Worm (Caenorhabditis elegans) whole organism, young adult: ENCODE measurements around the gene F46G11.2.

Experiments
- B0019.2 ChIP-seq: fragments of 200-800 bp; sonication (Bioruptor generic); conservative IDR thresholded peaks from 2 replicates; pipeline ENCODE4 v1.3.6; 2022; ENCODE audit warnings: missing genetic modification reagents, missing genetic modification characterization, missing compliant biosample characterization
- B0261.1 ChIP-seq: sonication (generic microtip); optimal IDR thresholded peaks from 2 replicates; lab custom pipeline; 2016; ENCODE audit warnings: mild to moderate bottlenecking, missing genetic modification characterization, moderate library complexity, missing compliant biosample characterization
- C06A6.2 ChIP-seq: fragments of 200-800 bp; sonication (Bioruptor generic); conservative IDR thresholded peaks from 2 replicates; pipeline ENCODE4 v1.3.6; 2022; ENCODE audit warnings: missing genetic modification characterization, missing compliant biosample characterization
- F37B4.10 ChIP-seq: fragments of 200-800 bp; sonication (Bioruptor generic); IDR thresholded peaks from 2 replicates; pipeline ENCODE4 v1.3.6; 2022; ENCODE audit warnings: missing genetic modification characterization, missing compliant biosample characterization
- F52B5.7 ChIP-seq: sonication (generic microtip); optimal IDR thresholded peaks from 2 replicates; lab custom pipeline; 2016; ENCODE audit warnings: mild to moderate bottlenecking, missing genetic modification characterization, missing compliant biosample characterization
- K11D2.4 ChIP-seq: fragments of 200-800 bp; sonication (Bioruptor generic); IDR thresholded peaks from 2 replicates; pipeline ENCODE4 v1.3.6; 2022; ENCODE audit warnings: missing genetic modification reagents, missing genetic modification characterization, missing compliant biosample characterization
- K12H6.12 ChIP-seq: fragments of 200-800 bp; sonication (Bioruptor generic); optimal IDR thresholded peaks from 2 replicates; lab custom pipeline; 2018; ENCODE audit warnings: mild to moderate bottlenecking, missing genetic modification characterization, missing compliant biosample characterization
- T07F8.4 ChIP-seq: sonication (generic microtip); optimal IDR thresholded peaks from 2 replicates; lab custom pipeline; 2016; ENCODE audit warnings: mild to moderate bottlenecking, missing genetic modification characterization, moderate library complexity, missing compliant biosample characterization
- Y53F4B.3 ChIP-seq: fragments of 200-800 bp; sonication (Bioruptor generic); IDR thresholded peaks from 2 replicates; pipeline ENCODE4 v1.3.6; 2022; ENCODE audit warnings: missing genetic modification reagents, missing genetic modification characterization, missing compliant biosample characterization
- attf-5 ChIP-seq: fragments of 200-800 bp; sonication (Bioruptor generic); optimal IDR thresholded peaks from 2 replicates; lab custom pipeline; 2018; ENCODE audit warnings: mild to moderate bottlenecking, missing genetic modification characterization, missing compliant biosample characterization
- bed-1 ChIP-seq: fragments of 200-800 bp; sonication (Bioruptor generic); IDR thresholded peaks from 2 replicates; pipeline ENCODE4 v1.3.6; 2022; ENCODE audit warnings: missing genetic modification reagents, missing genetic modification characterization, missing compliant biosample characterization
- bed-2 ChIP-seq: fragments of 200-800 bp; sonication (Bioruptor generic); IDR thresholded peaks from 2 replicates; pipeline ENCODE4 v1.3.6; 2022; ENCODE audit warnings: missing genetic modification reagents, missing genetic modification characterization, missing compliant biosample characterization
- ccch-3 ChIP-seq: fragments of 200-800 bp; sonication (Bioruptor generic); optimal IDR thresholded peaks from 2 replicates; lab custom pipeline; 2018; ENCODE audit warnings: mild to moderate bottlenecking, missing genetic modification characterization, missing compliant biosample characterization
- cebp-2 ChIP-seq: fragments of 200-800 bp; sonication (Bioruptor generic); IDR thresholded peaks from 2 replicates; pipeline ENCODE4 v1.3.6; 2022; ENCODE audit warnings: missing genetic modification characterization, missing compliant biosample characterization
- ceh-100 ChIP-seq: fragments of 200-800 bp; sonication (Bioruptor generic); IDR thresholded peaks from 2 replicates; pipeline ENCODE4 v1.3.6; 2022; ENCODE audit warnings: missing genetic modification reagents, missing genetic modification characterization, missing compliant biosample characterization
- ceh-91 ChIP-seq: fragments of 200-800 bp; sonication (Bioruptor generic); IDR thresholded peaks from 2 replicates; pipeline ENCODE4 v1.3.6; 2022; ENCODE audit warnings: missing genetic modification reagents, missing genetic modification characterization, missing compliant biosample characterization
- dox-1 ChIP-seq: fragments of 200-800 bp; sonication (Bioruptor generic); IDR thresholded peaks from 2 replicates; pipeline ENCODE4 v1.3.6; 2022; ENCODE audit warnings: missing genetic modification reagents, missing genetic modification characterization, missing compliant biosample characterization
- dpl-1 ChIP-seq: fragments of 150-350 bp; optimal IDR thresholded peaks from 2 replicates; lab custom pipeline; 2014; ENCODE audit warnings: missing biosample characterization, missing genetic modification reagents, missing genetic modification characterization
- hrde-1 ChIP-seq: sonication (generic microtip); optimal IDR thresholded peaks from 2 replicates; lab custom pipeline; 2016; ENCODE audit warnings: missing genetic modification characterization, mild to moderate bottlenecking, missing compliant biosample characterization, moderate library complexity, missing genotype, missing genetic modification reagents, borderline replicate concordance
- hsf-1 ChIP-seq: fragments of 200-800 bp; sonication (Bioruptor generic); IDR thresholded peaks from 2 replicates; pipeline ENCODE4 v1.3.6; 2022; ENCODE audit warnings: missing genetic modification reagents, missing genetic modification characterization, missing compliant biosample characterization
- lin-26 ChIP-seq: fragments of 200-800 bp; sonication (Bioruptor generic); IDR thresholded peaks from 2 replicates; pipeline ENCODE4 v1.3.6; 2022; ENCODE audit warnings: missing genetic modification reagents, missing genetic modification characterization, missing compliant biosample characterization
- lin-40 ChIP-seq: sonication (generic microtip); optimal IDR thresholded peaks from 2 replicates; lab custom pipeline; 2016; ENCODE audit warnings: missing genetic modification characterization, mild to moderate bottlenecking, missing compliant biosample characterization, missing genotype, missing genetic modification reagents
- lsl-1 ChIP-seq: fragments of 200-800 bp; sonication (Bioruptor generic); optimal IDR thresholded peaks from 2 replicates; lab custom pipeline; 2018; ENCODE audit warnings: mild to moderate bottlenecking, missing genetic modification characterization, moderate library complexity, missing compliant biosample characterization
- lsy-27 ChIP-seq: sonication (generic microtip); optimal IDR thresholded peaks from 2 replicates; lab custom pipeline; 2017; ENCODE audit warnings: missing genetic modification characterization, mild to moderate bottlenecking, missing compliant biosample characterization, antibody characterized with exemption, missing genotype, borderline replicate concordance; ENCODE audit not compliant: insufficient read depth
- madf-3 ChIP-seq: fragments of 200-800 bp; sonication (Bioruptor generic); IDR thresholded peaks from 2 replicates; pipeline ENCODE4 v1.3.6; 2022; ENCODE audit warnings: missing genetic modification reagents, missing genetic modification characterization, missing compliant biosample characterization
- madf-6 ChIP-seq: fragments of 200-800 bp; sonication (Bioruptor generic); IDR thresholded peaks from 2 replicates; pipeline ENCODE4 v1.3.6; 2022; ENCODE audit warnings: missing genetic modification reagents, missing genetic modification characterization, missing compliant biosample characterization
- madf-8 ChIP-seq: fragments of 200-800 bp; sonication (Bioruptor generic); conservative IDR thresholded peaks from 2 replicates; pipeline ENCODE4 v1.3.6; 2022; ENCODE audit warnings: missing genetic modification reagents, missing genetic modification characterization, missing compliant biosample characterization
- mes-4 ChIP-seq: sonication (generic microtip); optimal IDR thresholded peaks from 2 replicates; lab custom pipeline; 2016; ENCODE audit warnings: missing genotype, missing genetic modification characterization, missing compliant biosample characterization
- mxl-1 ChIP-seq: sonication (generic microtip); optimal IDR thresholded peaks from 2 replicates; lab custom pipeline; 2016; ENCODE audit warnings: missing genetic modification characterization, missing compliant biosample characterization
- nfya-2 ChIP-seq: fragments of 200-800 bp; sonication (Bioruptor generic); IDR thresholded peaks from 2 replicates; pipeline ENCODE4 v1.3.6; 2022; ENCODE audit warnings: missing genetic modification reagents, missing genetic modification characterization, missing compliant biosample characterization
- nhr-179 ChIP-seq: sonication (generic microtip); optimal IDR thresholded peaks from 2 replicates; lab custom pipeline; 2016; ENCODE audit warnings: mild to moderate bottlenecking, missing genetic modification characterization, missing compliant biosample characterization
- nhr-27 ChIP-seq: fragments of 200-800 bp; sonication (Bioruptor generic); optimal IDR thresholded peaks from 2 replicates; lab custom pipeline; 2018; ENCODE audit warnings: mild to moderate bottlenecking, missing genetic modification characterization, moderate library complexity, missing compliant biosample characterization
- nhr-80 ChIP-seq: sonication (generic microtip); optimal IDR thresholded peaks from 2 replicates; lab custom pipeline; 2016; ENCODE audit warnings: missing genetic modification characterization, missing compliant biosample characterization
- nhr-90 ChIP-seq: sonication (generic microtip); optimal IDR thresholded peaks from 2 replicates; lab custom pipeline; 2016; ENCODE audit warnings: missing genotype, mild to moderate bottlenecking, missing genetic modification characterization, missing compliant biosample characterization
- sdz-38 ChIP-seq: sonication (generic microtip); optimal IDR thresholded peaks from 2 replicates; lab custom pipeline; 2016; ENCODE audit warnings: missing genotype, missing genetic modification characterization, missing compliant biosample characterization
- snpc-1.1 ChIP-seq: sonication (generic microtip); optimal IDR thresholded peaks from 2 replicates; lab custom pipeline; 2017; ENCODE audit warnings: missing genetic modification characterization, mild to moderate bottlenecking, missing compliant biosample characterization, antibody characterized with exemption, moderate library complexity, missing genotype, missing genetic modification reagents; ENCODE audit not compliant: insufficient read depth
- snpc-4 ChIP-seq, 5 experiments: fragments of 150-350 bp in 1 of 5; sonication (generic microtip) in 4 of 5; optimal IDR thresholded peaks; 2 replicates each; lab custom pipeline; 2014 to 2018; ENCODE audit warnings: missing genetic modification characterization in 5 of 5, missing biosample characterization in 3 of 5, antibody characterized with exemption in 2 of 5, mild to moderate bottlenecking in 2 of 5, missing compliant biosample characterization in 2 of 5, missing genotype in 2 of 5, moderate library complexity in 2 of 5, missing genetic modification reagents in 1 of 5
- somi-1 ChIP-seq: fragments of 200-800 bp; sonication (Bioruptor generic); optimal IDR thresholded peaks from 2 replicates; lab custom pipeline; 2018; ENCODE audit warnings: mild to moderate bottlenecking, missing genetic modification characterization, missing compliant biosample characterization
- ztf-18 ChIP-seq: sonication (generic microtip); optimal IDR thresholded peaks from 2 replicates; lab custom pipeline; 2016; ENCODE audit warnings: missing genotype, mild to moderate bottlenecking, missing genetic modification characterization, missing compliant biosample characterization
- ztf-22 ChIP-seq: fragments of 200-800 bp; sonication (Bioruptor generic); optimal IDR thresholded peaks from 2 replicates; lab custom pipeline; 2018; ENCODE audit warnings: mild to moderate bottlenecking, missing genetic modification characterization, moderate library complexity, missing compliant biosample characterization
- ztf-28 ChIP-seq: fragments of 200-800 bp; sonication (Bioruptor generic); IDR thresholded peaks from 2 replicates; pipeline ENCODE4 v1.3.6; 2022; ENCODE audit warnings: missing genetic modification reagents, missing genetic modification characterization, missing compliant biosample characterization
- ztf-3 ChIP-seq: fragments of 200-800 bp; sonication (Bioruptor generic); optimal IDR thresholded peaks from 2 replicates; lab custom pipeline; 2018; ENCODE audit warnings: mild to moderate bottlenecking, missing genetic modification characterization, missing compliant biosample characterization
- ztf-6 ChIP-seq: fragments of 200-800 bp; sonication (Bioruptor generic); IDR thresholded peaks from 2 replicates; pipeline ENCODE4 v1.3.6; 2022; ENCODE audit warnings: missing genetic modification reagents, missing genetic modification characterization, missing compliant biosample characterization

F46G11.2 gene

DNA sequence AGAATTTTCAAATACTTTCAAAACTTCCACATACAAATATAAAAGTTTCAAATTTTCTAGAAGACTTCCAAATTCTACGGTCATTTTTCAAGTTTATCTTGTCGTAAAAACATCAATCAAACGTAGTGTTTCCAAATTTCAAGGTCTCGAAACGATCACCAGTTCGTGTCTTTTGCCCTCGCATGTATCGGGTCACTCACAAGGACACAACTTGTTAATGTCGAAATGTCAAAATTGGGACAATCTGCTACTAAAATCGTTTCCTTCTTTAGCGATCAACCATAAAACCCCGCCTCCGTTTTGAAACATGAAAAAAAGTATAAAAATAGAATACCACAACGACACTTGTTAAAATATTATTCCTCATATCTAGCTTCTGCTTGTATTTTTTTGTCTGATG, 15.5 kb downstream of the F46G11.2 start:
- TF ChIP-seq nhr-90 (tag; lab: Kevin White, UChicago) (no peak), ztf-22 (GFP tag; lab: Kevin White, UChicago) (no peak), ztf-6 (GFP tag; lab: Robert Waterston, UW) (no peak), F52B5.7 (tag; lab: Kevin White, UChicago) (no peak), T07F8.4 (tag; lab: Kevin White, UChicago) (no peak), lin-26 (no peak), K12H6.12 (no peak), ztf-28 (no peak), nhr-179 (tag; lab: Kevin White, UChicago) (no peak), bed-1 (no peak), ceh-91 (no peak), somi-1 (GFP tag; lab: Kevin White, UChicago) (no peak), F37B4.10 (GFP tag; lab: Robert Waterston, UW) (no peak), hrde-1 (no peak), cebp-2 (GFP tag; lab: Robert Waterston, UW) (no peak)

DNA sequence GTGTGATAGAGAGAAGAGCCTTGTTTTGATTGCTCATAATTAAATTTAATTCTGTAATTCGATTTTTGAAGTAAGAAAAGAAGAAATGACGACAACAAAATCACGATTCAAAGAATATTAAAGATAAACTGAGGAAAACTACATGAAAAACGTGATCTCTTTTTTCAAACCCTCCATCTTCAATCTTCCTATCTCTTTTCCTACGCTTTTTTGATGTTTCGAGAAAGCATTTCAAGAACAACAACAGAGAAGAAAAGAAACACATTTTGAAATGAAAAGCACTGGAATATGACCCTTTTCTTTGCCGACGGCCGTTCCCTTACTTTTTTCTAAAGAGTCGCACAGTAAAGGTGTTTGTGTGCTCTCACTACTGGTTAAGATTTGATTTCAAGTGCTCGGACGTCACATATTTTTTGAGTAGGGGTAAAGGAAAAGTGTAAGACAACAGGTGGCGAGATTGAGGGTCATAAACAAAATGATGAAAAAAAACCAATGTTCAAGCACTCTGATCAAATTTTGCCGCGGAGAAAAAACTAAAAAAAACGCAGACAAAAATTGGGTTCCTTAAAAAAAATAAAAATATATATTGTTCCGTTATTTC, 18.0 kb downstream of the F46G11.2 start, which contains the start of gene F13D11.3:
TSS of gene F13D11.3 (minus strand) at position 51 of the 601 bp plus-strand sequence.
- TF ChIP-seq hsf-1 (GFP tag; lab: Robert Waterston, UW) (no peak), nhr-80 (tag; lab: Kevin White, UChicago) (no peak), lsl-1 (GFP tag; lab: Kevin White, UChicago) (no peak), hrde-1 (no peak), dox-1 (GFP tag; lab: Robert Waterston, UW) (no peak), ztf-18 (tag; lab: Kevin White, UChicago) (no peak), mes-4 (tag; lab: Kevin White, UChicago) (no peak), madf-6 (GFP tag; lab: Robert Waterston, UW) (no peak), madf-3 (no peak), B0019.2 (GFP tag; lab: Robert Waterston, UW) (no peak), snpc-4 (GFP tag; optimal IDR thresholded peaks at IDR 0.05; lab: Kevin White, UChicago) (no peak), snpc-4 (tag; optimal IDR thresholded peaks at IDR 0.05; lab: Kevin White, UChicago) (no peak), K11D2.4 (GFP tag; lab: Robert Waterston, UW) (no peak)

DNA sequence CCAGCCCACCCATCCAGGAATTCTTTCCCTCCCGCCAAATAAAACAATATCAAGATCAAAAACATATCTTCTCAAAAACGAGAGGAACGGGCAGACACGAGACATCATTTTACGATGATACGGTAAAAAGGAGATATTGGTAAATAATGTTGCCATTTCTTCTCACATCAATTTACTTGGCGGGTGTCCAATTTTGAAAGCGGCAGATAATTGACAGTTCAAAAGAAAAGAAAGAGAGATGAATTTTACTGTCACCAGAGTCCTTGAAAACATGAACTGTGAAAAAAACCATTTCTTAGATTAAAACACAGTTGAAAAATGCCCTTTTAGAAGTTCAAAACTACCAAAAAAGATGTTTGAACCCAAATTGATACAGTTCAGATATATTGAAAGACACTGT, 22.7 kb downstream of the F46G11.2 start:
- no peak for TF ChIP-seq sdz-38
- TF ChIP-seq cebp-2 (GFP tag; lab: Robert Waterston, UW): no peak
- TF ChIP-seq lsy-27 (tag; lab: Kevin White, UChicago): no peak
- TF ChIP-seq mxl-1 (tag; lab: Kevin White, UChicago): no peak
- TF ChIP-seq dpl-1 (GFP tag; lab: Kevin White, UChicago): no peak

DNA sequence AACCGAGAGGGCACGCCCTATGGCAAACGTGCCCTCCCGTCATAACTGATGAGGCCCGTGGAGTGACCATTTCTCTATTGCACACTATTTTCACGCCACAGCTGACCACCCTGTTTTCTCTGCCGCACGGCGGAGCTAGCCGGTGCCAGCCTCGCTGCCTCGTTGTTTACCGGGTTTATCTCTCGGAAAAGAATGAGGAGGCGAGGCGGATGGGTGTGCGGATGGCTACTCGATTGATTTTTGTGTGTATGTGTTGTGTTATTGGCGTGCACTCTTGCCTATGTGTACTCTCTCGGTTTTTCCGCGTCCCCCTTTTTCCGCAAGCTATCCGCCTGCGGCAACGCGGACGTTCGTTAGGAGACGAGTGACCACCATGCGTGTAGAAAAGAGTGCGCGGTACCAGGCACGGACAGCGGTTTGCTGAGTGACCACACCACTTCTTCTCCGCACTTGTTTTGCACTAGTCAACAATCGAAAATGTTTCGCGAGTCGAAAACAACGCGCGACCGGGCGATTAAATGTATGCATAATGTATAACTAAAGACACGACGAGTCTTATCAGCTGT, 24.1 kb downstream of the F46G11.2 start:
- TF ChIP-seq bed-2 (GFP tag; lab: Robert Waterston, UW) (no peak), B0261.1 (tag; lab: Kevin White, UChicago) (no peak), lin-40 (peak; percentile 17), nhr-27 (tag; lab: Kevin White, UChicago) (no peak), ceh-100 (no peak), snpc-1.1 (tag; lab: Kevin White, UChicago) (no peak), bed-1 (no peak), attf-5 (peak; percentile 8), ztf-3 (GFP tag; lab: Kevin White, UChicago) (no peak), nfya-2 (GFP tag; lab: Robert Waterston, UW) (no peak), snpc-4 (GFP tag; optimal IDR thresholded peaks at IDR 0.05; lab: Kevin White, UChicago) (no peak), snpc-4 (tag; optimal IDR thresholded peaks at IDR 0.05; lab: Kevin White, UChicago) (no peak), T07F8.4 (tag; lab: Kevin White, UChicago) (no peak), madf-8 (GFP tag; lab: Robert Waterston, UW) (no peak), C06A6.2 (GFP tag; lab: Robert Waterston, UW) (no peak), Y53F4B.3 (GFP tag; lab: Robert Waterston, UW) (no peak), ccch-3 (GFP tag; lab: Kevin White, UChicago) (no peak)
